Fruit fly (Drosophila melanogaster): Measurements from ENCODE around the gene CG13124.

Gene CG13124

DNA sequence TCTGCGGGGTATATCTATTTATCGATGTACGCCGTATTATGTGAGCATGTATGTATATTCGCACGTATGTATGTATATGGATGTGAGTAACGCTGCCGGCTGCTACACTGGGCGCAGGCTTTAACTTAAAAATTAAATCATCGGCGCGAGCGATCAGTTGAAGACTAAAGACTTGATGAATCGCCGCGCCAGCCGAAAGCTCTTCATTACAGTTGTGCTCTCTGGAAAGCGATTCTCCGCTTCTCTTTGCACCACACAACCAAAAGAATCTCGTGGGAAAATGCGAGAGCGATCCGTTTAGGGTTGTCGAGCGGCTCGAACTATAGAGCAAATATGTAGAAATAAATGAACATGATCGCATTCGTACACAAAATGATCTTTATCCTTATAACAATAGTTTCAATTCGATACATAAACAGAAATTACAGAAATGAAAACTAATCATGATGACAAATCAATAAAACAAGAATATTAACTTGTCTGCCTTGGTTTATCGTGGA is at the start of gene CG13124:
CG13124 (minus strand) TSS at position 166 of the 500 bp plus-strand sequence.
- TF ChIP-seq psq (optimal IDR thresholded peaks at IDR 0.05) (no peak), ttk (optimal IDR thresholded peaks at IDR 0.05) (no peak), h (optimal IDR thresholded peaks at IDR 0.05) (no peak), Sin3A (optimal IDR thresholded peaks at IDR 0.05) (no peak), Myc (optimal IDR thresholded peaks at IDR 0.05) (no peak), insv (optimal IDR thresholded peaks at IDR 0.05) (no peak)

DNA sequence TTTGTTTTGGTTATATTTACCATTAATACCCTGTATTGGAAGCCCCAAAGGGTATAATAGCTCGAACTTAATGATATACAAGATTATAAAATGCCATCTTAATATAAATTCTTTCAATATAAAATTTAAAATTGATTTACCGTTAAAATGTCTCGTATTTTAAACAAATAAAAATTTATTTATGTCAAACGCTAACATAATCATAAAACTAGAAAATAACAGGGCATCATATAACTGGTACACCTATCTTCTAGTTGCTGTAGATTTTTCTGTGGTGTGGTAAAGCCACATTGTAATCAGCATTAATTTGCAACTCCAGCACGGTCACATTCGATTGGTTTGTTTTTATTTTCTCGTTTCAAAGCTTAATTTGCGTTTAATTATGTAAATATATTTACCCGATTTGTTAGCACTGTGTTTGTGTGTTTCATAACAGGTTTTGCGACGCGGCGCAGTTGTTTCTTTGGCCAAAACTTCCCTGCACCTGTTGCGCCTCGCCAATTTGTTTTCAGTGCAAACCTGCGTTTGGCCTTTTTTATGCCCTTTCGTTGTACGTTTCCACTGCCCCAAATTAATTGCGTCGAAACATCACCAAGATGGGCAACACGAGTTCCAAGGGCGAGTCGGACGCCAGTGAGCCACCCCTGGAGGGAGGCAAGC is 48.7 kb upstream of the CG13124 start, which contains the start of the genes CG4658 and CG5846:
CG4658 (plus strand) TSS at position 140 of the 660 bp plus-strand sequence.
CG5846 (minus strand) TSS at position 245 of the 660 bp plus-strand sequence.
- TF ChIP-seq Myc (optimal IDR thresholded peaks at IDR 0.05): no peak
- TF ChIP-seq insv (optimal IDR thresholded peaks at IDR 0.05): no peak
- no peak for TF ChIP-seq psq (optimal IDR thresholded peaks at IDR 0.05)
- no peak for TF ChIP-seq Sin3A (optimal IDR thresholded peaks at IDR 0.05)
- TF ChIP-seq h (optimal IDR thresholded peaks at IDR 0.05): no peak
- TF ChIP-seq ttk (optimal IDR thresholded peaks at IDR 0.05): no peak

dm6 chr2L:9954696-9955095 is 46.3 kb upstream of the CG13124 start:
- TF ChIP-seq Sin3A (optimal IDR thresholded peaks at IDR 0.05) (no peak), ttk (optimal IDR thresholded peaks at IDR 0.05) (no peak), insv (optimal IDR thresholded peaks at IDR 0.05) (no peak), h (optimal IDR thresholded peaks at IDR 0.05) (no peak), psq (optimal IDR thresholded peaks at IDR 0.05) (no peak), Myc (optimal IDR thresholded peaks at IDR 0.05) (no peak)

DNA sequence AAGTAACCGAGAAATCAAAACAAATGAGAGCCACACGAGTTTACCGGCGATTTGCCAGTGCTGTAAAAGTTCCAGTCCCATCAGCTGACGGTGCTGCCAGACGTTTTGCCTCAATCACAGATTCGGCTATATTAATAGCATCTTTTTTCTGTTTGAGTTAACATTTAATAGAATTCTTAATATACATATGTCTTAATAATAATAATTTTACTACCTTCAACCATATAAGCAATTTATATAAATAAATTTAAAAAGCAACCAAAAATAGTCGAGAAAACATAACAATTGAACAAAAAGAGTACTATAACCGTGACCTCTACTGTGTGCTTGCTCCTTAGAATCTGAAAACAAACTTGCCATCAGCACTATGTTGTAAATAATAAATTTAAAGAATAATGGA is 45.7 kb upstream of the CG13124 start, which contains the start of the genes CG13126 and CG4709:
CG13126 (minus strand) TSS at position 63 of the 400 bp plus-strand sequence.
CG4709 (plus strand) TSS at position 207 of the 400 bp plus-strand sequence.
- no peak for TF ChIP-seq ttk (optimal IDR thresholded peaks at IDR 0.05)
- no peak for TF ChIP-seq insv (optimal IDR thresholded peaks at IDR 0.05)

- TF ChIP-seq h (optimal IDR thresholded peaks at IDR 0.05) (no peak), Sin3A (optimal IDR thresholded peaks at IDR 0.05) (no peak)
Measured at dm6 chr2L:9949178-9950062, 41.0 kb upstream of the CG13124 start.

DNA sequence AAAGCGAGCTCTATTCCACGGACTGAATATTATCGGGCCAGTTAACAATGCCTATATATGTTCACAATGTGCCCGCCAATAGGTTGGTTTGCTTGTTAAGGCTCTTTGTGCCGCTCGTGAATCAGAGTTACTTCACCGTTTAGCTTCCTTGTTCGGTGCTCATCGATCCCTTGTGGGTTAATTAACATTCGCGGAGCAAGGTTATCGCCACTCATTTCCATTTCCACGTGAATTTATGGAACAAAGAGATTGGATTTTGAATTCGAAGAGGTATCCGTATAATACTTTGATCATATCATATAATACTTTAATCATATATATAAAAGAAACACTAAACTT is 40.1 kb upstream of the CG13124 start:
- TF ChIP-seq Sin3A (optimal IDR thresholded peaks at IDR 0.05): no peak
- TF ChIP-seq insv (optimal IDR thresholded peaks at IDR 0.05): no peak
- no peak for TF ChIP-seq ttk (optimal IDR thresholded peaks at IDR 0.05)
- no peak for TF ChIP-seq Myc (optimal IDR thresholded peaks at IDR 0.05)
- TF ChIP-seq h (optimal IDR thresholded peaks at IDR 0.05): no peak
- no peak for TF ChIP-seq psq (optimal IDR thresholded peaks at IDR 0.05)

- no peak for TF ChIP-seq psq (optimal IDR thresholded peaks at IDR 0.05)
- TF ChIP-seq ttk (optimal IDR thresholded peaks at IDR 0.05): no peak
- TF ChIP-seq Myc (optimal IDR thresholded peaks at IDR 0.05): no peak
- no peak for TF ChIP-seq Sin3A (optimal IDR thresholded peaks at IDR 0.05)
- TF ChIP-seq insv (optimal IDR thresholded peaks at IDR 0.05): no peak
- no peak for TF ChIP-seq h (optimal IDR thresholded peaks at IDR 0.05)
Measured at dm6 chr2L:9947738-9948519, 39.5 kb upstream of the CG13124 start.

dm6 chr2L:9947265-9947664 is 38.8 kb upstream of the CG13124 start, which contains the start of gene CG5853:
TSS of gene CG5853 (minus strand) at chr2L:9947648.
- TF ChIP-seq h (optimal IDR thresholded peaks at IDR 0.05) (no peak), Sin3A (optimal IDR thresholded peaks at IDR 0.05) (no peak), psq (optimal IDR thresholded peaks at IDR 0.05) (no peak), ttk (optimal IDR thresholded peaks at IDR 0.05) (no peak), insv (optimal IDR thresholded peaks at IDR 0.05) (no peak), Myc (optimal IDR thresholded peaks at IDR 0.05) (no peak)

dm6 chr2L:9946051-9946450 is 37.6 kb upstream of the CG13124 start:
- TF ChIP-seq psq (optimal IDR thresholded peaks at IDR 0.05) (no peak), Sin3A (optimal IDR thresholded peaks at IDR 0.05) (no peak), h (optimal IDR thresholded peaks at IDR 0.05) (no peak), Myc (optimal IDR thresholded peaks at IDR 0.05) (no peak), insv (optimal IDR thresholded peaks at IDR 0.05) (no peak), ttk (optimal IDR thresholded peaks at IDR 0.05) (no peak)

- TF ChIP-seq Myc (optimal IDR thresholded peaks at IDR 0.05) (no peak), ttk (optimal IDR thresholded peaks at IDR 0.05) (no peak), insv (optimal IDR thresholded peaks at IDR 0.05) (no peak), h (optimal IDR thresholded peaks at IDR 0.05) (no peak), psq (optimal IDR thresholded peaks at IDR 0.05) (no peak), Sin3A (optimal IDR thresholded peaks at IDR 0.05) (no peak)
Measured at dm6 chr2L:9945086-9945485, 36.7 kb upstream of the CG13124 start.

DNA sequence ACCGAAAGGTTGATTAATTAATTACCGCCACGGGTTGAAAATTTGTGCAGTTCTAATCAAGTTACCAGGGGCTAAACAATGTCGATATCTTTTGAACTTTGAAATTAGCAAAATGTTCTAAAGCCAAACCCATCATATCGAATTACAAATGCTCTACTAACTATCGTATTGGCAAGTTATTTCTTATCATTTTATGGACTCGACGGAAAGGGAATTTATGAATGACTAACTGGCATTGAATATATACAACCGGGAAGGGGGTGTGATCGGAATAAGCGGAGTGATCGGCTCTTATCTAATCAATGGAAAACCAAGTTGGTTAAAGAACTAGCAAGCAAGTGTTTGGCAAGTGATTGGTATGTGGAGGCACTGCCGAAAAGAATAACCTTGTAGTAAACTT is 35.1 kb upstream of the CG13124 start:
- TF ChIP-seq Sin3A (optimal IDR thresholded peaks at IDR 0.05) (no peak), ttk (optimal IDR thresholded peaks at IDR 0.05) (no peak), insv (optimal IDR thresholded peaks at IDR 0.05) (no peak), psq (optimal IDR thresholded peaks at IDR 0.05) (no peak)

Data from Kc167 (cell line).